Fruit fly (Drosophila melanogaster): ENCODE data around the gene CG4619.

CG4619 gene

DNA sequence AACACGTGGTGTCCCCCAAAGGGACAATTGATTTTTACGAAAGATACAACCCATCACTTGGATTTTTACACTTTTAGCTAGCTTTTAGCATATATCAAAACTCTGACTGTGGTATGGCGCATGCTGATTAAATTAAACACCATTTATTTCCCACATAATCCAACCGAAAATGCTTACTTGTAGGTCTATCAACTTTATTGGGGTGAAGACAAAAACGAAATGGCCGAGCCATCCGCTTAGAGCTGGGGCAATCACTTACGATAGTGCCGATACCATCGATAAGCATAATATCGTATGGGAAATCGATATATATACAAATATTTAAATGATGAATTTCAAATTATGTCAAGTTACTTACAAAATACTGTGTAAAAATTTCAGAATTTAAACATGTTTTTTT, 41.4 kb upstream of the CG4619 start, which contains the start of gene RpS2:
Gene RpS2, minus strand, starts transcription at position 257 of the 400 bp plus-strand sequence.
- TF ChIP-seq Pif1A (GFP tag; optimal IDR thresholded peaks at IDR 0.05) = no peak
- TF ChIP-seq CG15710 (tag; optimal IDR thresholded peaks at IDR 0.05) = peak; percentile 10
- no peak for TF ChIP-seq CG8159 (tag; optimal IDR thresholded peaks at IDR 0.05)
- TF ChIP-seq CG17806 (tag; optimal IDR thresholded peaks at IDR 0.05) = no peak
- TF ChIP-seq CG8301 (tag; optimal IDR thresholded peaks at IDR 0.05) = no peak
- peak; percentile 37 for TF ChIP-seq Pif1B (GFP tag; optimal IDR thresholded peaks at IDR 0.05)
- TF ChIP-seq EcR (GFP tag; optimal IDR thresholded peaks at IDR 0.05) = no peak

- TF ChIP-seq CG17806 (tag; optimal IDR thresholded peaks at IDR 0.05) (no peak), CG34367 (tag; optimal IDR thresholded peaks at IDR 0.05) (no peak), CG10348 (GFP tag; IDR thresholded peaks at IDR 0.05) (no peak), gl (tag; optimal IDR thresholded peaks at IDR 0.05) (no peak), CG12605 (GFP tag; IDR thresholded peaks at IDR 0.05) (no peak), Ets98B (GFP tag; IDR thresholded peaks at IDR 0.05) (no peak), CG9948 (tag; optimal IDR thresholded peaks at IDR 0.05) (no peak), CG14655 (GFP tag; optimal IDR thresholded peaks at IDR 0.05) (no peak), CG32121 (GFP tag; IDR thresholded peaks at IDR 0.05) (no peak), CG15710 (tag; optimal IDR thresholded peaks at IDR 0.05) (no peak), CG13204 (GFP tag; optimal IDR thresholded peaks at IDR 0.05) (no peak), D1 (tag; optimal IDR thresholded peaks at IDR 0.05) (no peak)
These were observed 35.6 kb upstream of the CG4619 start, which contains the start of gene Muc30E for dm6 chr2L:9903028-9903427. TSS of gene Muc30E (minus strand) at chr2L:9903128.

DNA sequence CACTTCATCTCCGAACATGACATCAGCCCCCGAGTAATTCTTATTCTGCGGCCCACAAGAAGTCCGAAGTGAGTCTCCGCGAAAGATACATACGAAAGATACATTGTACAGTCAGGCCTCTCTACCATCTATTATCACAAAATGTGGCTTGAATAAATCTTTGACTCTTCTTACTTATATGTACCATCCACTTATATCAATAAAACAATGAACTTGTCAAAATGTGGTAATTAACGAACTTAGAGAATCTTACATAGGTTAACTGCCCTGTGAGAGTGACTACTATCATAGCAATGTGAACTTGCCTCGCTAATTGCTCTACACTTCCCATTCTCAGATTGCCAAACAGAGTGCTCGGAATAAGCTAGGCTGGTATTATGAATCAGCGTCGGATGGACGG, 32.0 kb upstream of the CG4619 start:
- peak; percentile 17 for TF ChIP-seq Pif1B (GFP tag; optimal IDR thresholded peaks at IDR 0.05)
- TF ChIP-seq gl (tag; optimal IDR thresholded peaks at IDR 0.05) = peak; percentile 21
- peak; percentile 76; the same call in 2 of the 3 replicates for TF ChIP-seq fd96Ca (GFP tag; IDR thresholded peaks at IDR 0.05)
- no peak for TF ChIP-seq Snoo (tag; optimal IDR thresholded peaks at IDR 0.05)
- TF ChIP-seq CG32121 (GFP tag; IDR thresholded peaks at IDR 0.05) = peak; percentile 56; the same call in 1 of the 2 replicates
- peak; percentile 55 for TF ChIP-seq CG14655 (GFP tag; optimal IDR thresholded peaks at IDR 0.05)
- TF ChIP-seq CG4496 (GFP tag; IDR thresholded peaks at IDR 0.05) = peak; percentile 78
- peak; percentile 12 for TF ChIP-seq CG9948 (tag; optimal IDR thresholded peaks at IDR 0.05)
- TF ChIP-seq CG8301 (tag; optimal IDR thresholded peaks at IDR 0.05) = peak; percentile 61
- TF ChIP-seq D1 (tag; optimal IDR thresholded peaks at IDR 0.05) = no peak
- TF ChIP-seq rn (GFP tag; IDR thresholded peaks at IDR 0.05) = no peak
- peak; percentile 38 for TF ChIP-seq CG17806 (tag; optimal IDR thresholded peaks at IDR 0.05)
- TF ChIP-seq Ets98B (GFP tag; IDR thresholded peaks at IDR 0.05) = peak; percentile 74
- TF ChIP-seq CG10348 (GFP tag; IDR thresholded peaks at IDR 0.05) = no peak
- no peak for TF ChIP-seq CG13204 (GFP tag; optimal IDR thresholded peaks at IDR 0.05)
- TF ChIP-seq CG8159 (tag; optimal IDR thresholded peaks at IDR 0.05) = peak; percentile 43
- peak; percentile 70 for TF ChIP-seq CG12605 (GFP tag; IDR thresholded peaks at IDR 0.05)
- no peak for TF ChIP-seq CG34367 (tag; optimal IDR thresholded peaks at IDR 0.05)
- no peak for TF ChIP-seq EcR (GFP tag; optimal IDR thresholded peaks at IDR 0.05)
- no peak for TF ChIP-seq CG15710 (tag; optimal IDR thresholded peaks at IDR 0.05)
- TF ChIP-seq Pif1A (GFP tag; optimal IDR thresholded peaks at IDR 0.05) = peak; percentile 2

dm6 chr2L:9907320-9908256, 31.1 kb upstream of the CG4619 start:
- TF ChIP-seq Ets98B (GFP tag; IDR thresholded peaks at IDR 0.05) (peak; percentile 31; the same call in 1 of the 2 replicates), CG4496 (GFP tag; IDR thresholded peaks at IDR 0.05) (peak; percentile 60), CG32121 (GFP tag; IDR thresholded peaks at IDR 0.05) (no peak), CG13204 (GFP tag; optimal IDR thresholded peaks at IDR 0.05) (peak; percentile 56), CG8301 (tag; optimal IDR thresholded peaks at IDR 0.05) (no peak), CG8159 (tag; optimal IDR thresholded peaks at IDR 0.05) (no peak), CG10348 (GFP tag; IDR thresholded peaks at IDR 0.05) (no peak), CG34367 (tag; optimal IDR thresholded peaks at IDR 0.05) (no peak), CG12605 (GFP tag; IDR thresholded peaks at IDR 0.05) (no peak), CG15710 (tag; optimal IDR thresholded peaks at IDR 0.05) (peak; percentile 13), gl (tag; optimal IDR thresholded peaks at IDR 0.05) (peak; percentile 44), CG17806 (tag; optimal IDR thresholded peaks at IDR 0.05) (no peak), Pif1B (GFP tag; optimal IDR thresholded peaks at IDR 0.05) (peak; percentile 19), D1 (tag; optimal IDR thresholded peaks at IDR 0.05) (no peak), fd96Ca (GFP tag; IDR thresholded peaks at IDR 0.05) (no peak), EcR (GFP tag; optimal IDR thresholded peaks at IDR 0.05) (peak; percentile 60), CG9948 (tag; optimal IDR thresholded peaks at IDR 0.05) (no peak), rn (GFP tag; IDR thresholded peaks at IDR 0.05) (no peak), Pif1A (GFP tag; optimal IDR thresholded peaks at IDR 0.05) (no peak), Snoo (tag; optimal IDR thresholded peaks at IDR 0.05) (no peak), CG14655 (GFP tag; optimal IDR thresholded peaks at IDR 0.05) (no peak)

DNA sequence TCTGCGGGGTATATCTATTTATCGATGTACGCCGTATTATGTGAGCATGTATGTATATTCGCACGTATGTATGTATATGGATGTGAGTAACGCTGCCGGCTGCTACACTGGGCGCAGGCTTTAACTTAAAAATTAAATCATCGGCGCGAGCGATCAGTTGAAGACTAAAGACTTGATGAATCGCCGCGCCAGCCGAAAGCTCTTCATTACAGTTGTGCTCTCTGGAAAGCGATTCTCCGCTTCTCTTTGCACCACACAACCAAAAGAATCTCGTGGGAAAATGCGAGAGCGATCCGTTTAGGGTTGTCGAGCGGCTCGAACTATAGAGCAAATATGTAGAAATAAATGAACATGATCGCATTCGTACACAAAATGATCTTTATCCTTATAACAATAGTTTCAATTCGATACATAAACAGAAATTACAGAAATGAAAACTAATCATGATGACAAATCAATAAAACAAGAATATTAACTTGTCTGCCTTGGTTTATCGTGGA, 30.1 kb upstream of the CG4619 start, which contains the start of gene CG13124:
Gene CG13124, minus strand, starts transcription at position 166 of the 500 bp plus-strand sequence.
- TF ChIP-seq fd96Ca (GFP tag; IDR thresholded peaks at IDR 0.05) (no peak), D1 (tag; optimal IDR thresholded peaks at IDR 0.05) (no peak), Pif1A (GFP tag; optimal IDR thresholded peaks at IDR 0.05) (peak; percentile 19), CG12605 (GFP tag; IDR thresholded peaks at IDR 0.05) (peak; percentile 65), Snoo (tag; optimal IDR thresholded peaks at IDR 0.05) (peak; percentile 21), rn (GFP tag; IDR thresholded peaks at IDR 0.05) (no peak), Ets98B (GFP tag; IDR thresholded peaks at IDR 0.05) (peak; percentile 51; the same call in 1 of the 2 replicates), CG13204 (GFP tag; optimal IDR thresholded peaks at IDR 0.05) (peak; percentile 8), CG17806 (tag; optimal IDR thresholded peaks at IDR 0.05) (no peak), CG8301 (tag; optimal IDR thresholded peaks at IDR 0.05) (peak; percentile 9), CG4496 (GFP tag; IDR thresholded peaks at IDR 0.05) (no peak), CG8159 (tag; optimal IDR thresholded peaks at IDR 0.05) (peak; percentile 25), CG32121 (GFP tag; IDR thresholded peaks at IDR 0.05) (no peak), CG14655 (GFP tag; optimal IDR thresholded peaks at IDR 0.05) (peak; percentile 17), CG9948 (tag; optimal IDR thresholded peaks at IDR 0.05) (no peak)

All from whole organism, pupa.